Fruit fly (Drosophila melanogaster) whole organism, wandering third instar larva: ENCODE results near the gene Irk2.

Experiments
- CG32264 ChIP-seq: fragments of 200-800 bp; sonication (Bioruptor generic); optimal IDR thresholded peaks from 2 replicates; lab custom pipeline; 2016; ENCODE audit warnings: missing biosample characterization, missing genetic modification characterization
- Dif ChIP-seq: fragments of 200-275, 200-300 bp; sonication (Bioruptor generic); optimal IDR thresholded peaks from 2 replicates; lab custom pipeline; 2018; ENCODE audit warnings: missing biosample characterization, missing genetic modification characterization; ENCODE audit not compliant: partially characterized antibody
- Hnf4 ChIP-seq: fragments of 200-800 bp; sonication (Bioruptor generic); optimal IDR thresholded peaks from 2 replicates; lab custom pipeline; 2016; ENCODE audit warnings: missing biosample characterization, mild to moderate bottlenecking, missing genetic modification characterization
- Myc ChIP-seq: fragments of >200 bp; optimal IDR thresholded peaks from 2 replicates; lab custom pipeline; 2017
- OdsH ChIP-seq: fragments of 200-800 bp; sonication (Bioruptor generic); optimal IDR thresholded peaks from 2 replicates; lab custom pipeline; 2016; ENCODE audit warnings: missing biosample characterization, mild to moderate bottlenecking, missing genetic modification characterization
- br ChIP-seq: fragments of 200-800 bp; sonication (Bioruptor generic); optimal IDR thresholded peaks from 2 replicates; lab custom pipeline; 2016; ENCODE audit warnings: missing biosample characterization, missing genetic modification characterization
- pan ChIP-seq: fragments of >200 bp; optimal IDR thresholded peaks from 2 replicates; lab custom pipeline; 2017
- tai ChIP-seq: sonication (Bioruptor generic); optimal IDR thresholded peaks from 2 replicates; lab custom pipeline; 2016; ENCODE audit warnings: missing biosample characterization, missing genetic modification characterization
- usp ChIP-seq: fragments of >200 bp; optimal IDR thresholded peaks from 2 replicates; lab custom pipeline; 2017; ENCODE audit warnings: missing biosample characterization, missing genetic modification characterization

dm6 chr3R:23511356-23511755, 7.9 kb downstream of the Irk2 start:
- TF ChIP-seq CG32264 (GFP tag; lab: Kevin White, UChicago) (no peak), br (GFP tag; lab: Kevin White, UChicago) (no peak), pan (lab: Kevin White, UChicago) (no peak), tai (GFP tag; lab: Kevin White, UChicago) (no peak), Myc (no peak), OdsH (GFP tag; lab: Kevin White, UChicago) (no peak), usp (no peak), Dif (GFP tag; lab: Kevin White, UChicago) (no peak), Hnf4 (GFP tag; lab: Kevin White, UChicago) (no peak)
